Worm (Caenorhabditis elegans): ENCODE data around the gene ncx-7.

Gene ncx-7

DNA sequence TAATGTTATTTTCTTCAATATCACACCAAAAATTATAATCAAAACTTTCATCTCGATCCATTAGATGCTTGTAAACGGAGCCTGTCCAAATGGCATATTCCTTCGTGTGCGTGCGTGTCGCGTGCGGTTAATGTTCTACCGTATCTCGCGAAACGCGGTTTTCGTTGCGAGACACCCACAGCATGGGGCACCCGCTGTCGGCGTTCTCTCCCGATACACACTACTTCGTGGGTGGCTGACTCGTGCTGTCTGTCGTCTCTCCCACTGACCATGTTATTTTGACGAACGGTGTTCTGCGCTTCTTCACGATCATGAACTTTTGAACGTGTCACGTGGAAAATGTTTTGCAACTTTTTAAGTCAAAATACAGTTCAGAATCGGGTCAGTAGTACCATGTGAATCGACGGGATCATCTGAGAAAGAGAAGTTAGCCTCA is 45.4 kb upstream of the ncx-7 start:
- TF ChIP-seq cnd-1 (tag; optimal IDR thresholded peaks at IDR 0.05) (peak; percentile 94), nhr-2 (tag; optimal IDR thresholded peaks at IDR 0.05) (peak; percentile 25), ceh-83 (GFP tag; optimal IDR thresholded peaks at IDR 0.05) (peak; percentile 94), unc-62 (GFP tag; optimal IDR thresholded peaks at IDR 0.05) (peak; percentile 81), ceh-39 (tag; optimal IDR thresholded peaks at IDR 0.05) (peak; percentile 97), mab-5 (tag; optimal IDR thresholded peaks at IDR 0.05) (peak; percentile 6), snpc-4 (tag; optimal IDR thresholded peaks at IDR 0.05) (no peak), unc-120 (tag; optimal IDR thresholded peaks at IDR 0.05; ENCODE audit: poor library complexity, severe bottlenecking) (peak; percentile 91), bed-3 (GFP tag; optimal IDR thresholded peaks at IDR 0.05) (peak; percentile 57), nhr-12 (tag; optimal IDR thresholded peaks at IDR 0.05) (peak; percentile 75), lin-32 (GFP tag; optimal IDR thresholded peaks at IDR 0.05) (peak; percentile 83), pha-4 (tag; optimal IDR thresholded peaks at IDR 0.05) (peak; percentile 98), lin-13 (tag; optimal IDR thresholded peaks at IDR 0.05) (peak; percentile 97), mls-2 (tag; optimal IDR thresholded peaks at IDR 0.05) (peak; percentile 92), unc-39 (tag; optimal IDR thresholded peaks at IDR 0.05) (peak; percentile 39), nhr-76 (tag; optimal IDR thresholded peaks at IDR 0.05) (no peak), ztf-11 (tag; optimal IDR thresholded peaks at IDR 0.05) (peak; percentile 92), elt-1 (tag; optimal IDR thresholded peaks at IDR 0.05; ENCODE audit: borderline replicate concordance, insufficient read depth) (no peak), sptf-1 (tag; optimal IDR thresholded peaks at IDR 0.05) (peak; percentile 95), ham-2 (GFP tag; optimal IDR thresholded peaks at IDR 0.05) (peak; percentile 82), lsy-2 (tag; optimal IDR thresholded peaks at IDR 0.05) (peak; percentile 99), mep-1 (tag; optimal IDR thresholded peaks at IDR 0.05) (peak; percentile 95), blmp-1 (tag; optimal IDR thresholded peaks at IDR 0.05) (peak; percentile 48), sem-2 (GFP tag; optimal IDR thresholded peaks at IDR 0.05) (peak; percentile 82), elt-3 (tag; optimal IDR thresholded peaks at IDR 0.05) (peak; percentile 45), zip-8 (tag; optimal IDR thresholded peaks at IDR 0.05) (no peak), ces-1 (GFP tag; optimal IDR thresholded peaks at IDR 0.05) (peak; percentile 71), ceh-43 (GFP tag; optimal IDR thresholded peaks at IDR 0.05) (peak; percentile 80), flh-1 (GFP tag; optimal IDR thresholded peaks at IDR 0.05) (no peak), tbx-8 (GFP tag; optimal IDR thresholded peaks at IDR 0.05) (peak; percentile 86), nhr-237 (tag; optimal IDR thresholded peaks at IDR 0.05) (peak; percentile 86), drap-1 (GFP tag; optimal IDR thresholded peaks at IDR 0.05) (peak; percentile 95), hlh-1 (tag; optimal IDR thresholded peaks at IDR 0.05) (peak; percentile 70), M03D4.4 (tag; optimal IDR thresholded peaks at IDR 0.05) (peak; percentile 93), nhr-28 (tag; optimal IDR thresholded peaks at IDR 0.05) (no peak)

ce11 chrIII:9764718-9765117 is 44.6 kb upstream of the ncx-7 start:
- no peak for TF ChIP-seq ces-1 (GFP tag; optimal IDR thresholded peaks at IDR 0.05)
- peak; percentile 19 for TF ChIP-seq M03D4.4 (tag; optimal IDR thresholded peaks at IDR 0.05)

DNA sequence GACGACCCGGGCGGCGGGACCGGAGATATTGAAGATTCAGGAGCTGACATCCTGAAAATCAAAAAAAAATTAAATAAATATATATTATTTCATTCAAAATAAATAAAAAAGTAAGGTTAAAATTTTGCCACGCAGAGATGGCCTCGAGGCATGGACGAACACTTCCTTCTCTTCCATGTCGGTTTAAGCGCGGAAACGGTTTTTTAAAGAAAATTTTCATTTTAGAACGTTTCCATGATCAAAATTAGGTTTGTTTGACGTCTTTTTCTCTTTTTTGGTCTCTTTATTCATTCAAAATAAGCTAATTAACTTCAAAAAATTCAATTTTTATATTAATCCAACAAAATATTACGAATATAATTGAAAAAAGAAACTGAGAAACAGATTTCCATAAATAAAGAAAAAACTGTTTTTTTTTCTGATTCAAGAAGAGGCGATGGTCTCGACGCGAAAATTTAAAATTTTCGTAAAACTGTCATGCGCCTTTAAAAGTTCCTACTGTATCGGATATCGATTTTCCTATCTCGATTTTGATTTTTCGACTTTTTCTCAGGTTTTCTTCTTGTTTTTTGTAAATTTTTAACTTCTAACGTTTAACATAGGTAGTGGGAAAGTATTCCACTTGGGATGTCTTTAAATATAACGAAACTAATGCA is 42.1 kb upstream of the ncx-7 start, which contains the start of gene gcc-2:
Gene gcc-2, minus strand, starts transcription at position 51 of the 656 bp plus-strand sequence.
- no peak for TF ChIP-seq nhr-2 (tag; optimal IDR thresholded peaks at IDR 0.05)
- no peak for TF ChIP-seq ces-1 (GFP tag; optimal IDR thresholded peaks at IDR 0.05)
- TF ChIP-seq mab-5 (tag; optimal IDR thresholded peaks at IDR 0.05), result no peak
- TF ChIP-seq sem-2 (GFP tag; optimal IDR thresholded peaks at IDR 0.05), result no peak
- no peak for TF ChIP-seq nhr-12 (tag; optimal IDR thresholded peaks at IDR 0.05)
- no peak for TF ChIP-seq blmp-1 (tag; optimal IDR thresholded peaks at IDR 0.05)
- no peak for TF ChIP-seq lin-13 (tag; optimal IDR thresholded peaks at IDR 0.05)
- TF ChIP-seq mls-2 (tag; optimal IDR thresholded peaks at IDR 0.05), result no peak
- no peak for TF ChIP-seq snpc-4 (tag; optimal IDR thresholded peaks at IDR 0.05)
- no peak for TF ChIP-seq nhr-28 (tag; optimal IDR thresholded peaks at IDR 0.05)

DNA sequence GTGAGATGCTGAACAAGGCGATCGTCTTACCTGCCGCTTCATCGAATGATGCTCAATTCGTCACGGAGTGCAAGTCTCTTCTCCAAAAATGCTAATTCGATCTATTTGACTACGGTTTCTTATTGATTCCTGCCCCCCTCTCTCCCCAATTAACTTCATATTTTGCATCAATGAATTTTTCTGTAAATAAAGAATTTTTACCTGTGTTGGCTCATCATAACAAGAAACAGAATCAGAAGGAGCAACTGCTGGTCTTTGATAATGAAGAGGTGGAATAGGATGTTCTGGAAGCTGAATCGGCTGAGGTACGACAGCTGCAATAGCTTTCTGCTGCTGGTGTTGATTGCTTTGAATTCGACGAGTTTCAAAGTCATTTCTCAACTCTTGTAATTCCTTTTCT is 40.1 kb upstream of the ncx-7 start:
- TF ChIP-seq ceh-43 (GFP tag; optimal IDR thresholded peaks at IDR 0.05), result no peak
- TF ChIP-seq blmp-1 (tag; optimal IDR thresholded peaks at IDR 0.05), result no peak
- no peak for TF ChIP-seq cnd-1 (tag; optimal IDR thresholded peaks at IDR 0.05)
- TF ChIP-seq tbx-8 (GFP tag; optimal IDR thresholded peaks at IDR 0.05), result no peak
- no peak for TF ChIP-seq M03D4.4 (tag; optimal IDR thresholded peaks at IDR 0.05)
- TF ChIP-seq ceh-39 (tag; optimal IDR thresholded peaks at IDR 0.05), result no peak
- TF ChIP-seq bed-3 (GFP tag; optimal IDR thresholded peaks at IDR 0.05), result no peak
- no peak for TF ChIP-seq nhr-28 (tag; optimal IDR thresholded peaks at IDR 0.05)
- no peak for TF ChIP-seq unc-62 (GFP tag; optimal IDR thresholded peaks at IDR 0.05)
- no peak for TF ChIP-seq drap-1 (GFP tag; optimal IDR thresholded peaks at IDR 0.05)
- no peak for TF ChIP-seq elt-3 (tag; optimal IDR thresholded peaks at IDR 0.05)

Measured in whole organism, mixed stage, embryonic.